Worm (Caenorhabditis elegans) whole organism, L1 larva: Measurements from ENCODE around the gene str-60.

ENCODE experiments used
- ama-1 ChIP-seq: fragments of 150-350 bp; optimal IDR thresholded peaks from 2 replicates; lab custom pipeline; 2014
- elt-2 ChIP-seq: sonication (generic microtip); optimal IDR thresholded peaks from 2 replicates; lab custom pipeline; 2016; ENCODE audit warnings: missing genetic modification characterization, mild to moderate bottlenecking, inconsistent platforms, missing compliant biosample characterization, missing genetic modification reagents
- nhr-11 ChIP-seq: fragments of 150-350 bp; optimal IDR thresholded peaks from 2 replicates; lab custom pipeline; 2014; ENCODE audit warnings: missing biosample characterization, missing genetic modification characterization

DNA sequence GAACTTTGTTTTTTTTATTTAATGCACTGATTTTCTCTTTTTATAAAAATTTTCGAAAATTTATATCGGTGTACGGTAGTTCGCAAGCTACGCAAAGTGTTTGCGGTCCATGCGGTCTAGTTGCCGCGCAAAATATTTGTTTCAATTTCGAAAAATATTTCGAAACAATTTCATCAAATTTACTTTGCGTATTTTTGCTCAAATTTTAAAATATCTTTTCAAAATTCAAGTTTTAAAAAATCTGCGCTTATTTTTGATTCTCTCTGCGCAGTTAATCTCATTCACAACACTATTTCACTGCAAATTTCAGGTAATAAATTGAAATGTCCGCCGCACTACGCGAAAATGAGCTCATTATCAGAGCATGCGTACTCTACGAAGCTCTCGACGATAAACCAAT lies 30.4 kb upstream of the str-60 start, which contains the start of gene fbxa-197:
- TF ChIP-seq elt-2 (tag; lab: Kevin White, UChicago) (no peak), ama-1 (lab: Kevin White, UChicago) (no peak), nhr-11 (tag; lab: Kevin White, UChicago) (no peak)
